Worm (Caenorhabditis elegans) whole organism, late embryonic: Measurements from ENCODE around the gene T27C5.12.
"Not testable (repeated sequence)": the region's sequence is repeated elsewhere in the genome, so short reads cannot be mapped to it uniquely, and the experiment has no call there.

ENCODE experiments used
- K02D7.2 ChIP-seq: sonication (generic microtip); optimal IDR thresholded peaks from 2 replicates; lab custom pipeline; 2017; ENCODE audit warnings: mild to moderate bottlenecking, missing genetic modification characterization, missing compliant biosample characterization
- K09A11.1 ChIP-seq: sonication (generic microtip); optimal IDR thresholded peaks from 2 replicates; lab custom pipeline; 2017; ENCODE audit warnings: antibody characterized with exemption, mild to moderate bottlenecking, missing genetic modification characterization, missing compliant biosample characterization; ENCODE audit not compliant: insufficient read depth
- Y22D7AL.16 ChIP-seq: sonication (generic microtip); optimal IDR thresholded peaks from 2 replicates; lab custom pipeline; 2016; ENCODE audit warnings: missing genetic modification characterization, missing compliant biosample characterization
- ahr-1 ChIP-seq: sonication (generic microtip); optimal IDR thresholded peaks from 2 replicates; lab custom pipeline; 2016; ENCODE audit warnings: missing genetic modification characterization, missing compliant biosample characterization
- ceh-14 ChIP-seq: sonication (generic microtip); optimal IDR thresholded peaks from 2 replicates; lab custom pipeline; 2016; ENCODE audit warnings: missing genotype, missing genetic modification characterization, missing compliant biosample characterization
- ceh-18 ChIP-seq: sonication (generic microtip); optimal IDR thresholded peaks from 2 replicates; lab custom pipeline; 2016; ENCODE audit warnings: missing genetic modification characterization, missing compliant biosample characterization
- ceh-2 ChIP-seq: sonication (generic microtip); optimal IDR thresholded peaks from 2 replicates; lab custom pipeline; 2016; ENCODE audit warnings: missing genotype, missing genetic modification characterization, missing compliant biosample characterization
- ceh-22 ChIP-seq: sonication (generic microtip); optimal IDR thresholded peaks from 2 replicates; lab custom pipeline; 2017; ENCODE audit warnings: missing biosample characterization, missing genetic modification characterization
- ceh-45 ChIP-seq: fragments of 200-800 bp; sonication (Bioruptor generic); IDR thresholded peaks from 2 replicates; pipeline ENCODE4 v1.3.6; 2022; ENCODE audit warnings: missing genetic modification reagents, missing genetic modification characterization, missing compliant biosample characterization
- ceh-6 ChIP-seq: fragments of 200-800 bp; sonication (Bioruptor generic); optimal IDR thresholded peaks from 2 replicates; lab custom pipeline; 2018; ENCODE audit warnings: mild to moderate bottlenecking, missing genetic modification characterization, missing compliant biosample characterization
- ceh-9 ChIP-seq: sonication (generic microtip); optimal IDR thresholded peaks from 2 replicates; lab custom pipeline; 2016; ENCODE audit warnings: mild to moderate bottlenecking, missing genetic modification characterization, inconsistent platforms, missing compliant biosample characterization
- che-1 ChIP-seq: sonication (generic microtip); optimal IDR thresholded peaks from 2 replicates; lab custom pipeline; 2016; ENCODE audit warnings: mild to moderate bottlenecking, missing genetic modification characterization, missing compliant biosample characterization
- elt-2 ChIP-seq: sonication (generic microtip); optimal IDR thresholded peaks from 2 replicates; lab custom pipeline; 2016; ENCODE audit warnings: missing genetic modification reagents, missing genetic modification characterization, missing compliant biosample characterization
- elt-4 ChIP-seq: sonication (generic microtip); optimal IDR thresholded peaks from 2 replicates; lab custom pipeline; 2016; ENCODE audit warnings: missing genetic modification characterization, missing compliant biosample characterization
- fax-1 ChIP-seq: sonication (generic microtip); optimal IDR thresholded peaks from 2 replicates; lab custom pipeline; 2016; ENCODE audit warnings: missing genotype, missing genetic modification characterization, missing compliant biosample characterization
- hlh-13 ChIP-seq: fragments of 200-800 bp; sonication (Bioruptor generic); optimal IDR thresholded peaks from 2 replicates; lab custom pipeline; 2018; ENCODE audit warnings: mild to moderate bottlenecking, missing genetic modification characterization, missing compliant biosample characterization
- hlh-8 ChIP-seq: sonication (generic microtip); optimal IDR thresholded peaks from 2 replicates; lab custom pipeline; 2016; ENCODE audit warnings: missing genotype, missing genetic modification characterization, missing compliant biosample characterization
- nfya-1 ChIP-seq: sonication (generic microtip); optimal IDR thresholded peaks from 2 replicates; lab custom pipeline; 2017; ENCODE audit warnings: missing genetic modification characterization, mild to moderate bottlenecking, missing compliant biosample characterization, antibody characterized with exemption, moderate library complexity
- nhr-11 ChIP-seq: fragments of 150-350 bp; optimal IDR thresholded peaks from 2 replicates; lab custom pipeline; 2014; ENCODE audit warnings: missing biosample characterization, missing genetic modification characterization
- odd-2 ChIP-seq: sonication (generic microtip); optimal IDR thresholded peaks from 2 replicates; lab custom pipeline; 2017; ENCODE audit warnings: antibody characterized with exemption, mild to moderate bottlenecking, missing genetic modification characterization, missing compliant biosample characterization
- pag-3 ChIP-seq: sonication (generic microtip); optimal IDR thresholded peaks from 2 replicates; lab custom pipeline; 2016; ENCODE audit warnings: missing compliant biosample characterization, missing genetic modification characterization, borderline replicate concordance
- pha-2 ChIP-seq: sonication (generic microtip); optimal IDR thresholded peaks from 2 replicates; lab custom pipeline; 2017; ENCODE audit warnings: mild to moderate bottlenecking, missing genetic modification characterization, missing compliant biosample characterization
- sdc-2 ChIP-seq: sonication (generic microtip); optimal IDR thresholded peaks from 2 replicates; lab custom pipeline; 2016; ENCODE audit warnings: missing genotype, missing genetic modification characterization, missing compliant biosample characterization
- sox-4 ChIP-seq: sonication (generic microtip); optimal IDR thresholded peaks from 2 replicates; lab custom pipeline; 2017; ENCODE audit warnings: mild to moderate bottlenecking, missing genetic modification characterization, inconsistent platforms, missing compliant biosample characterization
- syd-9 ChIP-seq: sonication (generic microtip); optimal IDR thresholded peaks from 2 replicates; lab custom pipeline; 2016; ENCODE audit warnings: mild to moderate bottlenecking, missing genetic modification characterization, moderate library complexity, missing compliant biosample characterization
- ztf-16 ChIP-seq: sonication (generic microtip); optimal IDR thresholded peaks from 2 replicates; lab custom pipeline; 2017; ENCODE audit warnings: missing genetic modification characterization, missing compliant biosample characterization

The T27C5.12 gene

DNA sequence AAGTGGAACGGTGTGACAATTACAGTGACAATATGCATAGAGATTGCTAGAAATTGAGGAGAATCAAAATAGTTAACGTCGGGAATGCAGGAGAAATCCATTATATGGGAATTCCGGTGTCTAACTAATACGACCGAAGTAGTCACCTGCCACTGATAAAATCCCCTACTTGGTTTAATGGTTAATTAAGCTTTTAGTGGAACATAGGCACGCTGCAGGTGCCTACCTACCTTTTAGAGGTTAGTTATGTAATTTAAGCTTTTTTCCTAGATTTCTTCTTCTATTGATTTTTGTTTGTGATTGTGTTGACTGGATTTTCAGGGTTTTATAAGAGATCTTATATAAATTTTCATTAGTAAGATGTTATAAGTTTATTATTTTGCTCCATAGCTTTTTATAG is 41.1 kb downstream of the T27C5.12 start, which contains the start of gene srh-203:
srh-203 (minus strand) TSS at position 101 of the 400 bp plus-strand sequence.
- TF ChIP-seq ceh-18 (tag; lab: Kevin White, UChicago); hlh-13 (GFP tag; lab: Kevin White, UChicago); nfya-1 (tag; lab: Kevin White, UChicago): not testable (repeated sequence)

DNA sequence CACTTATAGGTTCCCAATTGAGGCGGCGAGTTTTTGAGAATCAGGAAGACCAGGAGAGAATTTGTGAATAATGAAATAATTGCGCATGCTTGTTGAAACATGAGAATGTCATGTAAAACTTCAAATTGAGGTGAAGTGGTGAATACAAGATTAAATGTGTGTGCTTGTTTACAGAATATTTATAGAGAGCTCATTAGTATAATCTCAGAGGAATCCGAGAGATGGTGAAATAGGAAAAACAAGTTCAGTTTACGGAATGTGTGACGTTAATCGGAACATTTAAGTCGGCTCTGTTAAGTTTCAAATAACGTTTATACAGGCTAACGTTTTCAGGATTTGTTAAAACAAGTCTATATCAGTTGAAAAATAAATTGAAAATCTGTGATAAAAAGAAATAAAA is 43.0 kb downstream of the T27C5.12 start, which contains the start of gene str-200:
str-200 (minus strand) TSS at position 101 of the 400 bp plus-strand sequence.
- TF ChIP-seq odd-2 (tag; lab: Kevin White, UChicago) (no peak), hlh-8 (tag; lab: Kevin White, UChicago) (no peak), Y22D7AL.16 (tag; lab: Kevin White, UChicago) (no peak), ceh-2 (no peak), sdc-2 (tag; lab: Kevin White, UChicago) (no peak), ceh-22 (tag; lab: Kevin White, UChicago) (no peak), pag-3 (tag; lab: Kevin White, UChicago) (no peak), ahr-1 (tag; lab: Kevin White, UChicago) (no peak), ceh-14 (tag; lab: Kevin White, UChicago) (no peak)
- TF ChIP-seq, all 69 proteins: peak for 0

DNA sequence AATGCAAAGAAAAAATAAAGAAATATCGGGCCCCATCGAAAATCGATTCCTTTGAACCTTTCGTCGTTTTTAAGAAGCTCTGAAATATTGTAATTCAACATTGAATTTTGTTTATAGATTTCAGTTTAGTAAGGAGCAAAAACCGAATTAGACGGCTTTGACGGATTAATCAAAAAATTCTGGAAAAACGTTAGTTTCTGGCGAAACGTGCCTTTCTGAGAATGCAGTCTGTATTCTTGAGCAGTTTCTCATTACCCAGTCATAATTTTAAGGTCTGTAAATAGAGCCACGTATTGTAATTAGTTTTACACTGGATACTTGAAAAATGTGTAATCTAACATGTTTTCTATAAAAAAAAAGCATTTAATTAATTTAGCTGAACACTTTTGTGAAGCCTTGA is 45.0 kb downstream of the T27C5.12 start, which contains the start of gene srz-48:
srz-48 (minus strand) TSS at position 101 of the 400 bp plus-strand sequence.
- no peak for TF ChIP-seq ztf-16 (tag; lab: Kevin White, UChicago)
- no peak for TF ChIP-seq ceh-45
- TF ChIP-seq fax-1 (tag; lab: Kevin White, UChicago) = no peak
- TF ChIP-seq ceh-6 = no peak
- TF ChIP-seq K09A11.1 = no peak
- TF ChIP-seq elt-2 (tag; lab: Kevin White, UChicago) = no peak
- no peak for TF ChIP-seq che-1 (tag; lab: Kevin White, UChicago)
- no peak for TF ChIP-seq syd-9 (tag; lab: Kevin White, UChicago)
- no peak for TF ChIP-seq ceh-9 (tag; lab: Kevin White, UChicago)
- TF ChIP-seq elt-4 = no peak
- no peak for TF ChIP-seq pha-2
- TF ChIP-seq ceh-14 (tag; lab: Kevin White, UChicago) = no peak
- TF ChIP-seq nhr-11 (tag; lab: Kevin White, UChicago) = no peak
- no peak for TF ChIP-seq sox-4
- no peak for TF ChIP-seq K02D7.2 (tag; lab: Kevin White, UChicago)

DNA sequence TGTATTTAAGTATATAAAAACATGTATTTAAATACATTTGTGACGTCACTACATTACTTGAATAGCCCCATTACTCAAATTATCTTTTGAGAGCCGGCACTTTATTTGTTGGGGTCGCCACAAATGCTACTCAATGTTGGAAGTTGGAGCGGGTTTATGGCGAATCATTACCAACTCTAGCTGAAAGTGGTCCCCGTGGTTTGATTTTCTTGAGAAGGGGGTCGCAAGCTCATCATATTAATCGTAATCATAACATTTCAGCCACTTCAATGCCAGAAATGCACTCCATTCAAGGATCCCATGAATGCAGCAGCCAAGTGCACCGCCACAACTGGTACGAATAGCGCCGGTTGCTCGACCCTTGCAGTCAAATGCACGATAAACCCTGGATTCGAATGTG is 49.2 kb downstream of the T27C5.12 start, which contains the start of gene F20E11.7:
F20E11.7 (plus strand) TSS at position 301 of the 400 bp plus-strand sequence.
- not testable (repeated sequence) for TF ChIP-seq che-1, elt-2, nfya-1 (tag; lab: Kevin White, UChicago)
